Fruit fly (Drosophila melanogaster): ENCODE measurements around the gene ATPsynbetaL.

DNA sequence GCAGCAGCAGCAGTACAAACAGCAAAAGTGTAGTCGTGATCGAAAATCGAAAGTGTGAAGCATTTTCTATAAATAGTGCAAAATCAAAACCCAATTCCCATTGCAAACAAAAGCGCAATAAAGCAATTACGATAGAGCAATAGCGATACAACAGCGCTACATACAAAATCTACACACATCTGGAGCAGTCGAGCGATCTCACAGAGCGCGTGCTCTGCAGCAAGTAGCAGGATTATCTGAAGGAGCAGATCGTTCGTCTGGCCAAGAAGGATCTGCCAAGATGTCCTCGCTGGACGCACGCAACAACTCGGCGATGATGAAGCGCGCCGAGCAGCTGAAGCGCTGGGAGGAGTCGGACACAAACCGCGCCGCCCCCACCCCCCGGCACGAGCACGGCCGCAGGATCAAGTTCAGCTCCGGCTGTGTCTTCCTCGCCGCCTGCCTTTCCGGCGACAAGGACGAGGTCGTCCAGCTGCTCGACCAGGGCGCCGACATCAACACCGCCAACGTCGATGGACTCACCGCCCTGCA, 44.5 kb upstream of the ATPsynbetaL start:
- no peak for TF ChIP-seq CG10348 (GFP tag; IDR thresholded peaks at IDR 0.05)
- no peak for TF ChIP-seq CG15710 (tag; optimal IDR thresholded peaks at IDR 0.05)
- TF ChIP-seq CG8301 (tag; optimal IDR thresholded peaks at IDR 0.05), result no peak
- no peak for TF ChIP-seq CG32121 (GFP tag; IDR thresholded peaks at IDR 0.05)
- TF ChIP-seq EcR (GFP tag; optimal IDR thresholded peaks at IDR 0.05), result no peak
- TF ChIP-seq Pif1B (GFP tag; optimal IDR thresholded peaks at IDR 0.05), result no peak
- no peak for TF ChIP-seq rn (GFP tag; IDR thresholded peaks at IDR 0.05)
- no peak for TF ChIP-seq CG13204 (GFP tag; optimal IDR thresholded peaks at IDR 0.05)
